ENCODE assay signal across 1 fruit fly cellular context in the genomic region with DNA sequence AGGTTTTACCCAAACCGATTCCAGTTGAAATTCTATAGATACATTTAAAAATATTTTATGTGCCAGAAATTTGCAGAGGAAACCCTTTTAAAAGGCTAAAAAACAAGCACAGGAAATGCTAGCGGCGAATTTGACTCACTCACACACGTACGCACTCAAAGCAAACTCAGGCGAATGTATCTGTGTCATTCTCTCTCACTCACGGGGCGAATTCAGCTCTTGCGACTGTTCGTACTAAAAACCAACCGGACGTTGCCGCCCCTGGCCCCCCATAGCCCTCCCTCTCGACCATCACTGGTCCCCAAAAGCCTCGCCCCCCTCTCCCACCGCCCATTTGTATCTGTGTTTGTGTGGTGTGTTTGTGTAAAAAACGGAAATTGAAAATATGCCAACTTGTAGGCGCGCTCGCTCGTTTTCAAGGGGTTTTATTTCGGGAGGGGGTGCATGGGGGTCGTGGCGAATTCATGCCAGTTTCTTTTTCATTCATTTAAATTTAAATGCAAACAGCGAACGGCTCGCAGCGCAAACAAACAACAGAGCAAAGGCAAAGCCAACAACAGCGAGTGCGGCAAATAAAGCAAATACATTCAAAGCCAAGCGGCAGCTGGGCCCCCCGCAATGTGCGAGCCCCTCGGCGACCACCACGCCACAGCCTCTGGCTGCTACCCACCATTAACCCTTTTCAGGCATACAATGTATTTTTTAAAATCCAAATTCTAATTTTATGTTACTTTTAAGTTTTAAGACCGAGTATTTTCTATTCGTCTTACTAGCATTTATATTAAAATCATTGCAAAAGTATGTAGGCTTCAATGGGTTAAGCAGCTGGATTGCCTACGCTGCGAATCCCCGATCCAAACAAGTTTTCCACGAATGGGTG.
TF ChIP-seq lines count a peak whose summit lies in the region.

No protein-coding gene starts in this region.

TF ChIP-seq in whole organism, embryonic, 481 proteins besides CTCF, POLR2A, EP300 and RAD21 (continued from another document):
- TF ChIP-seq CG4854 (GFP tag; optimal IDR thresholded peaks at IDR 0.05; lab: Kevin White, UChicago): peak; percentile 47
- TF ChIP-seq da (GFP tag; optimal IDR thresholded peaks at IDR 0.05; lab: Kevin White, UChicago): peak; percentile 79
- TF ChIP-seq crc (GFP tag; optimal IDR thresholded peaks at IDR 0.05; lab: Kevin White, UChicago): peak; percentile 33
- peak; percentile 66; the same call in 1 of the 2 replicates for TF ChIP-seq Awh (GFP tag; IDR thresholded peaks at IDR 0.05; lab: Robert Waterston, UW)
- TF ChIP-seq fd3F (GFP tag; optimal IDR thresholded peaks at IDR 0.05; lab: Kevin White, UChicago): peak; percentile 36
- peak; percentile 58 for TF ChIP-seq Oaz (GFP tag; IDR thresholded peaks at IDR 0.05; lab: Robert Waterston, UW)
- TF ChIP-seq amos (GFP tag; IDR thresholded peaks at IDR 0.05; lab: Robert Waterston, UW; ENCODE audit: partially characterized antibody): peak; percentile 25; the same call in 1 of the 2 replicates
- peak; percentile 76 for TF ChIP-seq sqz (GFP tag; optimal IDR thresholded peaks at IDR 0.05; lab: Kevin White, UChicago)
- TF ChIP-seq TFAM (GFP tag; optimal IDR thresholded peaks at IDR 0.05; lab: Kevin White, UChicago): no peak
- TF ChIP-seq CG17328 (GFP tag; IDR thresholded peaks at IDR 0.05; lab: Robert Waterston, UW): peak; percentile 73
- peak; percentile 82 for TF ChIP-seq dmrt99B (tag; optimal IDR thresholded peaks at IDR 0.05; lab: Kevin White, UChicago)
- TF ChIP-seq ewg (GFP tag; optimal IDR thresholded peaks at IDR 0.05; lab: Kevin White, UChicago): peak; percentile 19
- TF ChIP-seq Rx (GFP tag; IDR thresholded peaks at IDR 0.05; lab: Robert Waterston, UW): peak; percentile 75
- TF ChIP-seq cas (GFP tag; IDR thresholded peaks at IDR 0.05; lab: Robert Waterston, UW): peak; percentile 63; the same call in 1 of the 2 replicates
- no peak; the same call in 1 of the 2 replicates for TF ChIP-seq CG13287 (GFP tag; IDR thresholded peaks at IDR 0.05; lab: Robert Waterston, UW; ENCODE audit: partially characterized antibody)
- TF ChIP-seq NFAT (GFP tag; IDR thresholded peaks at IDR 0.05; lab: Robert Waterston, UW): peak; percentile 80
- peak; percentile 79 for TF ChIP-seq CG13296 (GFP tag; optimal IDR thresholded peaks at IDR 0.05; lab: Kevin White, UChicago)
- peak; percentile 44 for TF ChIP-seq jumu (GFP tag; optimal IDR thresholded peaks at IDR 0.05; lab: Kevin White, UChicago)
- TF ChIP-seq bab2 (GFP tag; optimal IDR thresholded peaks at IDR 0.05; lab: Kevin White, UChicago): peak; percentile 78
- peak; percentile 63 for TF ChIP-seq klu (GFP tag; IDR thresholded peaks at IDR 0.05; lab: Robert Waterston, UW)
- TF ChIP-seq CG11398 (GFP tag; optimal IDR thresholded peaks at IDR 0.05; lab: Kevin White, UChicago): peak; percentile 34
- TF ChIP-seq CG17568 (GFP tag; optimal IDR thresholded peaks at IDR 0.05; lab: Kevin White, UChicago): peak; percentile 28
- TF ChIP-seq zfh2 (GFP tag; optimal IDR thresholded peaks at IDR 0.05; lab: Kevin White, UChicago): peak; percentile 68
- TF ChIP-seq Hmr (GFP tag; optimal IDR thresholded peaks at IDR 0.05; lab: Kevin White, UChicago): peak; percentile 77
- peak; percentile 70 for TF ChIP-seq H15 (GFP tag; IDR thresholded peaks at IDR 0.05; lab: Robert Waterston, UW)
- TF ChIP-seq Dfd (GFP tag; optimal IDR thresholded peaks at IDR 0.05; lab: Kevin White, UChicago): no peak
- peak; percentile 74 for TF ChIP-seq CG31441 (GFP tag; IDR thresholded peaks at IDR 0.05; lab: Robert Waterston, UW)
- peak; percentile 69 for TF ChIP-seq CG9215 (GFP tag; IDR thresholded peaks at IDR 0.05; lab: Robert Waterston, UW)
- TF ChIP-seq CG8388 (GFP tag; optimal IDR thresholded peaks at IDR 0.05; lab: Kevin White, UChicago): no peak
- peak; percentile 38 for TF ChIP-seq CG1529 (GFP tag; optimal IDR thresholded peaks at IDR 0.05; lab: Kevin White, UChicago)
- TF ChIP-seq Six4 (GFP tag; optimal IDR thresholded peaks at IDR 0.05; lab: Kevin White, UChicago): no peak
- peak; percentile 80 for TF ChIP-seq CG3847 (GFP tag; IDR thresholded peaks at IDR 0.05; lab: Robert Waterston, UW)
